Worm (Caenorhabditis elegans): ENCODE results near the gene Y66D12A.10.

DNA sequence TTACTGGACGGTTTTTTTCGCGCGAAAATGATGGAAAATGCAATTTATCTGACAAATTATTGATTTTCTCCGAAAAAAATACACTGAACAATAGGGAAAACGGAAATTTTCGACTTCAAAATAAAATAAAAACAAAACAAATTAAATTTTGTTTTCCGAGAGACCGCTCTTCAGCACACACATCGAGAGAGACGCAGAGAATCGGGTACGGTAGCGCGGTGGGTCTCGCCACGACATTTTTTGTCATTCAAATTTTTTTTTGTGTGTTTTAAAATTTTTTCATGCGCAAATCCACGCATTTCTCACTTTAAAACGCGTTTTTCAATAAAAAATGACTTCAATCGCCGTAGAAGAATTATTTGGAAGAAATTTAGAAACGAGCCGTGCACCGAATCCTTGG, 41.6 kb upstream of the Y66D12A.10 start:
- TF ChIP-seq nhr-237 (tag; optimal IDR thresholded peaks at IDR 0.05) (no peak), ZK546.5 (tag; optimal IDR thresholded peaks at IDR 0.05) (no peak), elt-3 (tag; optimal IDR thresholded peaks at IDR 0.05) (no peak), fos-1 (tag; optimal IDR thresholded peaks at IDR 0.05) (no peak), fkh-2 (tag; optimal IDR thresholded peaks at IDR 0.05) (no peak), ceh-9 (tag; optimal IDR thresholded peaks at IDR 0.05) (no peak), sea-2 (GFP tag; optimal IDR thresholded peaks at IDR 0.05) (no peak), nfya-1 (tag; optimal IDR thresholded peaks at IDR 0.05; ENCODE audit: insufficient read depth) (no peak), nhr-77 (tag; optimal IDR thresholded peaks at IDR 0.05) (no peak), zag-1 (tag; optimal IDR thresholded peaks at IDR 0.05) (no peak), aly-2 (tag; optimal IDR thresholded peaks at IDR 0.05) (no peak)
